Worm (Caenorhabditis elegans): Measurements from ENCODE around the gene C54F6.3.

C54F6.3 gene

ce11 chrV:7555875-7556274 lies 22.8 kb downstream of the C54F6.3 start:
- no peak for TF ChIP-seq unc-86 (tag; optimal IDR thresholded peaks at IDR 0.05)
- no peak for TF ChIP-seq hlh-4 (tag; optimal IDR thresholded peaks at IDR 0.05)
- peak; percentile 55 for TF ChIP-seq fkh-4 (tag; optimal IDR thresholded peaks at IDR 0.05; ENCODE audit: borderline replicate concordance)
- TF ChIP-seq nhr-77 (tag; optimal IDR thresholded peaks at IDR 0.05), result no peak
- TF ChIP-seq dsc-1 (tag; optimal IDR thresholded peaks at IDR 0.05), result peak; percentile 78
- TF ChIP-seq hlh-17 (GFP tag; optimal IDR thresholded peaks at IDR 0.05; ENCODE audit: borderline replicate concordance), result no peak
- no peak for TF ChIP-seq efl-1 (optimal IDR thresholded peaks at IDR 0.05)
- peak in 1 of 2 experiments; percentile 24 for TF ChIP-seq efl-1 (GFP tag; optimal IDR thresholded peaks at IDR 0.05 in 1 of 2)
- no peak for TF ChIP-seq lin-14 (GFP tag; optimal IDR thresholded peaks at IDR 0.05)
- no peak for TF ChIP-seq tbx-2 (tag; optimal IDR thresholded peaks at IDR 0.05)
- TF ChIP-seq alr-1 (tag; optimal IDR thresholded peaks at IDR 0.05; ENCODE audit: borderline replicate concordance), result no peak
- TF ChIP-seq fos-1 (tag; optimal IDR thresholded peaks at IDR 0.05), result no peak
- TF ChIP-seq zag-1 (tag; optimal IDR thresholded peaks at IDR 0.05), result no peak
- no peak for TF ChIP-seq lin-15B (tag; optimal IDR thresholded peaks at IDR 0.05)
- no peak for TF ChIP-seq ceh-88 (GFP tag; IDR thresholded peaks at IDR 0.05)
- TF ChIP-seq nhr-84 (tag; optimal IDR thresholded peaks at IDR 0.05), result no peak
- TF ChIP-seq sptf-1 (tag; optimal IDR thresholded peaks at IDR 0.05), result no peak

- no peak for TF ChIP-seq mef-2 (tag; optimal IDR thresholded peaks at IDR 0.05)
- no peak for TF ChIP-seq efl-1 (optimal IDR thresholded peaks at IDR 0.05)
- TF ChIP-seq efl-1 (GFP tag; optimal IDR thresholded peaks at IDR 0.05 in 1 of 2), result peak in 1 of 2 experiments; percentile 33
- TF ChIP-seq fkh-8 (tag; optimal IDR thresholded peaks at IDR 0.05), result no peak
- no peak for TF ChIP-seq ceh-82 (tag; optimal IDR thresholded peaks at IDR 0.05)
- TF ChIP-seq egl-27 (tag; optimal IDR thresholded peaks at IDR 0.05), result no peak
- no peak for TF ChIP-seq hlh-4 (tag; optimal IDR thresholded peaks at IDR 0.05)
Measured at ce11 chrV:7558693-7559092, 25.6 kb downstream of the C54F6.3 start, which contains the start of gene ets-7. Gene ets-7, minus strand, starts transcription at chrV:7558793.

ce11 chrV:7562947-7563346 lies 29.9 kb downstream of the C54F6.3 start, which contains the start of gene F19F10.1:
Gene F19F10.1, plus strand, starts transcription at chrV:7563247.
- no peak for TF ChIP-seq ceh-82 (tag; optimal IDR thresholded peaks at IDR 0.05)
- TF ChIP-seq ets-5 (GFP tag; IDR thresholded peaks at IDR 0.05), result no peak
- TF ChIP-seq ceh-88 (GFP tag; IDR thresholded peaks at IDR 0.05), result no peak
- no peak for TF ChIP-seq snu-23 (GFP tag; optimal IDR thresholded peaks at IDR 0.05)
- TF ChIP-seq snpc-4 (tag; optimal IDR thresholded peaks at IDR 0.05), result no peak
- TF ChIP-seq sox-4 (tag; optimal IDR thresholded peaks at IDR 0.05), result no peak
- no peak for TF ChIP-seq aha-1 (tag; optimal IDR thresholded peaks at IDR 0.05)
- TF ChIP-seq lsy-2 (tag; optimal IDR thresholded peaks at IDR 0.05), result no peak

DNA sequence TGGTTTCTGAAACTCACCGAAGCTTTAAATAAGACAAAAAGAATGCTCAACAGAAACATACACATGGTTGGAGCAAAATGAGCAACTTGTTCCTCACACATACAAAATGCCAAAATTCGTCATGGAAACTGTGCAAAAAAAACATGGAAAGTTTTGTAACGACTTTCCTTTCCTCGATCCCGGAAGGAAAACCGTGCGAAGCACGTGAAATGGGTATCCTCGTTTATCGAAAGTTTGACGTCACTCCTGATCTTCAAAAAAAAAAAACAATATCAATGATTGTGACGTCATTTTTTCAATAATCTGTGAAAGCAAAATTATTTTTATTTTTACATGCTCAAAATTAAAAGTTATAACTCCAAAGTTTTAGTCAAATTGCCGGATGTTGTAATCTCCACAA lies 37.2 kb downstream of the C54F6.3 start, which contains the start of gene clec-212:
Gene clec-212 (minus strand): TSS at position 101 of the 400 bp plus-strand sequence.
- no peak for TF ChIP-seq nhr-12 (tag; optimal IDR thresholded peaks at IDR 0.05)
- no peak for TF ChIP-seq zag-1 (tag; optimal IDR thresholded peaks at IDR 0.05)
- no peak for TF ChIP-seq nhr-71 (tag; optimal IDR thresholded peaks at IDR 0.05)
- TF ChIP-seq zip-4 (GFP tag; optimal IDR thresholded peaks at IDR 0.05), result no peak
- TF ChIP-seq hlh-4 (tag; optimal IDR thresholded peaks at IDR 0.05), result no peak

- TF ChIP-seq efl-3 (GFP tag; optimal IDR thresholded peaks at IDR 0.05) (no peak), nhr-12 (tag; optimal IDR thresholded peaks at IDR 0.05) (no peak), lin-15B (tag; optimal IDR thresholded peaks at IDR 0.05) (no peak), fos-1 (tag; optimal IDR thresholded peaks at IDR 0.05) (no peak), lsy-2 (tag; optimal IDR thresholded peaks at IDR 0.05) (no peak), ces-1 (GFP tag; optimal IDR thresholded peaks at IDR 0.05) (no peak), ceh-88 (GFP tag; IDR thresholded peaks at IDR 0.05) (no peak), tbx-2 (tag; optimal IDR thresholded peaks at IDR 0.05) (no peak), Y116A8C.19 (tag; optimal IDR thresholded peaks at IDR 0.05; ENCODE audit: borderline replicate concordance) (no peak), nhr-20 (tag; optimal IDR thresholded peaks at IDR 0.05) (no peak), nhr-19 (GFP tag; conservative IDR thresholded peaks at IDR 0.05) (no peak), hlh-17 (GFP tag; optimal IDR thresholded peaks at IDR 0.05; ENCODE audit: borderline replicate concordance) (no peak), rnt-1 (tag; optimal IDR thresholded peaks at IDR 0.05) (no peak), ceh-82 (tag; optimal IDR thresholded peaks at IDR 0.05) (no peak), zip-4 (GFP tag; optimal IDR thresholded peaks at IDR 0.05) (no peak), C04F5.9 (tag; optimal IDR thresholded peaks at IDR 0.05) (no peak), tlp-1 (tag; optimal IDR thresholded peaks at IDR 0.05) (no peak), xbp-1 (tag; optimal IDR thresholded peaks at IDR 0.05) (no peak), pqm-1 (tag; optimal IDR thresholded peaks at IDR 0.05) (no peak)
Measured at ce11 chrV:7570955-7571354, 37.9 kb downstream of the C54F6.3 start, which contains the start of gene F19F10.14. Gene F19F10.14, minus strand, starts transcription at chrV:7571055.
